Fruit fly (Drosophila melanogaster) whole organism, prepupa: ENCODE results near the gene CG10700.

Source experiments
- Blimp-1 ChIP-seq: fragments of 200-800 bp; sonication (Bioruptor generic); optimal IDR thresholded peaks from 3 replicates; lab custom pipeline; 2017; ENCODE audit warnings: missing biosample characterization, missing genetic modification characterization, mild to moderate bottlenecking, moderate library complexity, missing genetic modification reagents
- CG10631 ChIP-seq: fragments of 200-800 bp; sonication (Bioruptor generic); optimal IDR thresholded peaks from 2 replicates; lab custom pipeline; 2016; ENCODE audit warnings: missing biosample characterization, missing genetic modification characterization
- CG10669 ChIP-seq: fragments of 200-800 bp; sonication (Bioruptor generic); optimal IDR thresholded peaks from 3 replicates; lab custom pipeline; 2018; ENCODE audit warnings: missing biosample characterization, mild to moderate bottlenecking, missing genetic modification characterization, moderate library complexity
- CG11762 ChIP-seq: fragments of 200-800 bp; sonication (Bioruptor generic); optimal IDR thresholded peaks from 3 replicates; lab custom pipeline; 2016; ENCODE audit warnings: missing biosample characterization, missing genetic modification characterization; ENCODE audit not compliant: insufficient read depth
- CG11902 ChIP-seq: fragments of 200-800 bp; sonication (Bioruptor generic); optimal IDR thresholded peaks from 3 replicates; lab custom pipeline; 2016; ENCODE audit warnings: missing biosample characterization, missing genetic modification characterization
- CG15336 ChIP-seq: fragments of 200-800 bp; sonication (Bioruptor generic); IDR thresholded peaks from 2 replicates; pipeline ENCODE4 v1.3.6; 2022; ENCODE audit warnings: missing biosample characterization, missing genetic modification characterization
- CG16779 ChIP-seq: fragments of 200-800 bp; sonication (Bioruptor generic); optimal IDR thresholded peaks from 3 replicates; lab custom pipeline; 2017; ENCODE audit warnings: missing biosample characterization, mild to moderate bottlenecking, missing genetic modification characterization
- CG3032 ChIP-seq: fragments of 200-800 bp; optimal IDR thresholded peaks from 2 replicates; lab custom pipeline; 2019; ENCODE audit warnings: missing biosample characterization, mild to moderate bottlenecking, missing genetic modification characterization, moderate library complexity
- CG31627 ChIP-seq: fragments of 200-800 bp; sonication (Bioruptor generic); optimal IDR thresholded peaks from 3 replicates; lab custom pipeline; 2016; ENCODE audit warnings: missing biosample characterization, missing genetic modification characterization
- CG32006 ChIP-seq: fragments of 200-800 bp; sonication (Bioruptor generic); optimal IDR thresholded peaks from 3 replicates; lab custom pipeline; 2017; ENCODE audit warnings: missing biosample characterization, mild to moderate bottlenecking, missing genetic modification characterization
- CG34406 ChIP-seq: fragments of 200-800 bp; sonication (Bioruptor generic); optimal IDR thresholded peaks from 3 replicates; lab custom pipeline; 2016; ENCODE audit warnings: missing biosample characterization, missing genetic modification characterization
- CG6163 ChIP-seq: fragments of 200-800 bp; sonication (Bioruptor generic); IDR thresholded peaks from 3 replicates; pipeline ENCODE4 v1.3.6; 2022; ENCODE audit warnings: missing biosample characterization, missing genetic modification characterization
- CG6276 ChIP-seq: fragments of 200-800 bp; sonication (Bioruptor generic); optimal IDR thresholded peaks from 2 replicates; lab custom pipeline; 2017; ENCODE audit warnings: missing biosample characterization, mild to moderate bottlenecking, missing genetic modification characterization
- CG6808 ChIP-seq: fragments of 200-800 bp; sonication (Bioruptor generic); optimal IDR thresholded peaks from 3 replicates; lab custom pipeline; 2017; ENCODE audit warnings: missing biosample characterization, missing genetic modification characterization, mild to moderate bottlenecking, moderate library complexity, missing genetic modification reagents
- CG6854 ChIP-seq: fragments of 200-800 bp; sonication (Bioruptor generic); optimal IDR thresholded peaks from 2 replicates; lab custom pipeline; 2017; ENCODE audit warnings: missing biosample characterization, mild to moderate bottlenecking, missing genetic modification characterization
- CG7368 ChIP-seq: fragments of 200-800 bp; sonication (Bioruptor generic); optimal IDR thresholded peaks from 3 replicates; lab custom pipeline; 2016; ENCODE audit warnings: missing biosample characterization, missing genetic modification characterization
- CG8119 ChIP-seq: fragments of 200-800 bp; sonication (Bioruptor generic); IDR thresholded peaks from 3 replicates; pipeline ENCODE4 v1.3.6; 2022; ENCODE audit warnings: missing biosample characterization, missing genetic modification characterization
- CG8319 ChIP-seq: fragments of 200-800 bp; sonication (Bioruptor generic); optimal IDR thresholded peaks from 3 replicates; lab custom pipeline; 2016; ENCODE audit warnings: missing biosample characterization, missing genetic modification characterization
- CG8632 ChIP-seq: fragments of 200-800 bp; sonication (Bioruptor generic); optimal IDR thresholded peaks from 3 replicates; lab custom pipeline; 2016; ENCODE audit warnings: missing biosample characterization, missing genetic modification characterization
- Eip75B ChIP-seq: fragments of 200-800 bp; sonication (Bioruptor generic); optimal IDR thresholded peaks from 3 replicates; lab custom pipeline; 2016; ENCODE audit warnings: missing biosample characterization, missing genetic modification characterization
- Eip78C ChIP-seq: fragments of 200-800 bp; sonication (Bioruptor generic); peaks from one replicate; lab custom pipeline; 2016; ENCODE audit warnings: missing biosample characterization, missing genetic modification characterization
- Eip93F ChIP-seq: fragments of 200-800 bp; sonication (Bioruptor generic); optimal IDR thresholded peaks from 2 replicates; lab custom pipeline; 2016; ENCODE audit warnings: missing biosample characterization, mild to moderate bottlenecking, missing genetic modification characterization
- Ets96B ChIP-seq: fragments of 200-800 bp; optimal IDR thresholded peaks from 2 replicates; lab custom pipeline; 2019; ENCODE audit warnings: missing biosample characterization, mild to moderate bottlenecking, missing genetic modification characterization, moderate library complexity
- Hr39 ChIP-seq: fragments of 200-800 bp; sonication (Bioruptor generic); optimal IDR thresholded peaks from 2 replicates; lab custom pipeline; 2016; ENCODE audit warnings: missing biosample characterization, missing genetic modification characterization
- Lpt ChIP-seq: fragments of 200-800 bp; sonication (Bioruptor generic); optimal IDR thresholded peaks from 3 replicates; lab custom pipeline; 2016; ENCODE audit warnings: missing biosample characterization, missing genetic modification characterization
- Met ChIP-seq: fragments of 200-800 bp; sonication (Bioruptor generic); optimal IDR thresholded peaks from 3 replicates; lab custom pipeline; 2016; ENCODE audit warnings: missing biosample characterization, missing genetic modification characterization
- OdsH ChIP-seq: fragments of 200-800 bp; sonication (Bioruptor generic); optimal IDR thresholded peaks from 3 replicates; lab custom pipeline; 2016; ENCODE audit warnings: missing biosample characterization, missing genetic modification characterization
- Sox15 ChIP-seq: fragments of 200-800 bp; sonication (Bioruptor generic); optimal IDR thresholded peaks from 3 replicates; lab custom pipeline; 2016; ENCODE audit warnings: missing biosample characterization, missing genetic modification characterization
- achi ChIP-seq: fragments of 200-800 bp; sonication (Bioruptor generic); optimal IDR thresholded peaks from 3 replicates; lab custom pipeline; 2016; ENCODE audit warnings: missing biosample characterization, missing genetic modification characterization
- acj6 ChIP-seq: fragments of 200-800 bp; sonication (Bioruptor generic); optimal IDR thresholded peaks from 3 replicates; lab custom pipeline; 2016; ENCODE audit warnings: missing biosample characterization, missing genetic modification characterization
- cyc ChIP-seq: fragments of 200-800 bp; sonication (Bioruptor generic); optimal IDR thresholded peaks from 3 replicates; lab custom pipeline; 2016; ENCODE audit warnings: missing biosample characterization, missing genetic modification characterization
- dsx ChIP-seq: fragments of 200-800 bp; optimal IDR thresholded peaks from 3 replicates; lab custom pipeline; 2019; ENCODE audit warnings: missing biosample characterization, mild to moderate bottlenecking, missing genetic modification characterization, moderate library complexity; ENCODE audit not compliant: poor library complexity, severe bottlenecking
- eg ChIP-seq: fragments of 200-800 bp; sonication (Bioruptor generic); IDR thresholded peaks from 3 replicates; pipeline ENCODE4 v1.3.6; 2022; ENCODE audit warnings: missing biosample characterization, missing genetic modification characterization
- esn ChIP-seq: fragments of 200-800 bp; sonication (Bioruptor generic); optimal IDR thresholded peaks from 2 replicates; lab custom pipeline; 2016; ENCODE audit warnings: missing biosample characterization, mild to moderate bottlenecking, missing genetic modification characterization, moderate library complexity
- fd59A ChIP-seq: fragments of 200-800 bp; sonication (Bioruptor generic); optimal IDR thresholded peaks from 2 replicates; lab custom pipeline; 2017; ENCODE audit warnings: missing biosample characterization, mild to moderate bottlenecking, missing genetic modification characterization, missing genetic modification reagents
- fd85E ChIP-seq: fragments of 200-800 bp; sonication (Bioruptor generic); optimal IDR thresholded peaks from 3 replicates; lab custom pipeline; 2016; ENCODE audit warnings: missing biosample characterization, missing genetic modification characterization
- fkh ChIP-seq: fragments of 200-800 bp; sonication (Bioruptor generic); optimal IDR thresholded peaks from 3 replicates; lab custom pipeline; 2017; ENCODE audit warnings: missing biosample characterization, mild to moderate bottlenecking, missing genetic modification characterization, moderate library complexity
- lz ChIP-seq: fragments of 200-800 bp; sonication (Bioruptor generic); optimal IDR thresholded peaks from 3 replicates; lab custom pipeline; 2016; ENCODE audit warnings: missing biosample characterization, missing genetic modification characterization
- salr ChIP-seq, 2 experiments: fragments of 200-800 bp; sonication (Bioruptor generic); optimal IDR thresholded peaks; 3 replicates each; lab custom pipeline; 2016 to 2018; ENCODE audit warnings: missing biosample characterization in 2 of 2, missing genetic modification characterization in 2 of 2, mild to moderate bottlenecking in 1 of 2
- spab ChIP-seq: fragments of 200-800 bp; sonication (Bioruptor generic); optimal IDR thresholded peaks from 2 replicates; lab custom pipeline; 2017; ENCODE audit warnings: missing biosample characterization, mild to moderate bottlenecking, missing genetic modification characterization, missing genetic modification reagents
- svp ChIP-seq: fragments of 200-800 bp; sonication (Bioruptor generic); peaks from one replicate; lab custom pipeline; 2016; ENCODE audit warnings: missing biosample characterization, missing genetic modification characterization
- topi ChIP-seq: fragments of 200-800 bp; sonication (Bioruptor generic); optimal IDR thresholded peaks from 3 replicates; lab custom pipeline; 2016; ENCODE audit warnings: missing biosample characterization, missing genetic modification characterization
- vri ChIP-seq: fragments of 200-800 bp; sonication (Bioruptor generic); optimal IDR thresholded peaks from 3 replicates; lab custom pipeline; 2016; ENCODE audit warnings: missing biosample characterization, mild to moderate bottlenecking, missing genetic modification characterization

CG10700 gene

dm6 chr2L:19078928-19079327 is at the start of gene CG10700:
Gene CG10700 (minus strand): TSS chr2L:19079028.
- TF ChIP-seq OdsH (GFP tag; lab: Kevin White, UChicago) (no peak), CG16779 (tag; lab: Kevin White, UChicago) (no peak), spab (GFP tag; lab: Kevin White, UChicago) (no peak), fd59A (no peak), Met (GFP tag; lab: Kevin White, UChicago) (no peak), Blimp-1 (GFP tag; lab: Kevin White, UChicago) (no peak), achi (GFP tag; lab: Kevin White, UChicago) (no peak), CG6808 (no peak), fd85E (GFP tag; lab: Kevin White, UChicago) (no peak), dsx (GFP tag; lab: Kevin White, UChicago) (no peak), CG6163 (GFP tag; lab: Robert Waterston, UW) (no peak), CG7368 (GFP tag; lab: Kevin White, UChicago) (no peak), CG11902 (GFP tag; lab: Kevin White, UChicago) (no peak), topi (GFP tag; lab: Kevin White, UChicago) (no peak)

dm6 chr2L:19126888-19127287 is 48.1 kb upstream of the CG10700 start:
- TF ChIP-seq CG10669 (GFP tag; lab: Kevin White, UChicago) (no peak), CG3032 (tag; lab: Kevin White, UChicago) (peak; percentile 58), CG11762 (GFP tag; lab: Kevin White, UChicago) (no peak), Sox15 (GFP tag; lab: Kevin White, UChicago) (no peak), dsx (GFP tag; lab: Kevin White, UChicago) (peak; percentile 46), esn (peak; percentile 62), fd59A (no peak), Eip78C (GFP tag; lab: Kevin White, UChicago) (peak; percentile 78), Eip93F (GFP tag; lab: Kevin White, UChicago) (peak; percentile 1), CG31627 (peak; percentile 21), Hr39 (GFP tag; lab: Kevin White, UChicago) (peak; percentile 23), cyc (no peak), Ets96B (peak; percentile 46), CG32006 (no peak), CG6854 (GFP tag; lab: Kevin White, UChicago) (peak; percentile 32), CG8119 (GFP tag; lab: Robert Waterston, UW) (peak; percentile 53; the same call in 2 of the 3 replicates), lz (peak; percentile 31), fd85E (GFP tag; lab: Kevin White, UChicago) (no peak), fkh (GFP tag; lab: Kevin White, UChicago) (peak; percentile 83), CG8632 (peak; percentile 29), CG15336 (GFP tag; lab: Robert Waterston, UW) (no peak), Lpt (GFP tag; lab: Kevin White, UChicago) (no peak), svp (GFP tag; lab: Kevin White, UChicago) (no peak), CG6808 (no peak), acj6 (GFP tag; lab: Kevin White, UChicago) (no peak)

dm6 chr2L:19123472-19124070 is 44.7 kb upstream of the CG10700 start, which contains the start of gene Phb1:
Gene Phb1 (minus strand): TSS chr2L:19123869.
- TF ChIP-seq CG6163 (GFP tag; lab: Robert Waterston, UW) (no peak), CG6808 (no peak), Lpt (GFP tag; lab: Kevin White, UChicago) (no peak)

- no peak for TF ChIP-seq CG8319
- TF ChIP-seq CG16779 (tag; lab: Kevin White, UChicago): peak; percentile 11
- peak; percentile 23 for TF ChIP-seq CG34406 (GFP tag; lab: Kevin White, UChicago)
- TF ChIP-seq vri (GFP tag; lab: Kevin White, UChicago): no peak
- TF ChIP-seq CG31627: peak; percentile 1
- TF ChIP-seq acj6 (GFP tag; lab: Kevin White, UChicago): peak; percentile 12
- no peak for TF ChIP-seq CG6276 (GFP tag; lab: Kevin White, UChicago)
- TF ChIP-seq lz: peak; percentile 24
- TF ChIP-seq Eip78C (GFP tag; lab: Kevin White, UChicago): peak; percentile 86
- peak; percentile 59 for TF ChIP-seq CG32006
- no peak for TF ChIP-seq Eip93F (GFP tag; lab: Kevin White, UChicago)
- TF ChIP-seq Eip75B: no peak
- TF ChIP-seq Met (GFP tag; lab: Kevin White, UChicago): no peak
- TF ChIP-seq Hr39 (GFP tag; lab: Kevin White, UChicago): peak; percentile 1
- TF ChIP-seq eg (GFP tag; lab: Robert Waterston, UW): peak; percentile 42
- TF ChIP-seq CG6163 (GFP tag; lab: Robert Waterston, UW): no peak
- TF ChIP-seq salr (GFP tag; optimal IDR thresholded peaks at IDR 0.05; lab: Kevin White, UChicago): no peak
- peak; percentile 56 for TF ChIP-seq CG10631 (GFP tag; lab: Kevin White, UChicago)
- peak; percentile 15 for TF ChIP-seq fd59A
- peak; percentile 3 for TF ChIP-seq esn
- TF ChIP-seq CG8119 (GFP tag; lab: Robert Waterston, UW): peak; percentile 57; the same call in 2 of the 3 replicates
These were observed 42.2 kb upstream of the CG10700 start for dm6 chr2L:19120984-19121383.
